Fruit fly (Drosophila melanogaster) whole organism, embryonic: ENCODE measurements around the gene CG17270.

ENCODE experiments used
- CG10543 ChIP-seq: fragments of 200-800 bp; sonication (Bioruptor generic); optimal IDR thresholded peaks from 3 replicates; lab custom pipeline; 2017; ENCODE audit warnings: missing biosample characterization, mild to moderate bottlenecking, missing genetic modification characterization, moderate library complexity
- CG13123 ChIP-seq: fragments of 200-800 bp; sonication (Bioruptor generic); optimal IDR thresholded peaks from 2 replicates; lab custom pipeline; 2016; ENCODE audit warnings: missing biosample characterization, missing genetic modification characterization
- CG7556 ChIP-seq: fragments of 200-800 bp; sonication (Bioruptor generic); optimal IDR thresholded peaks from 2 replicates; lab custom pipeline; 2017; ENCODE audit warnings: missing biosample characterization, mild to moderate bottlenecking, missing genetic modification characterization
- Camta ChIP-seq: fragments of 200-800 bp; sonication (Bioruptor generic); optimal IDR thresholded peaks from 2 replicates; lab custom pipeline; 2016; ENCODE audit warnings: missing biosample characterization, missing genetic modification characterization
- HLH4C ChIP-seq: fragments of 200-800 bp; sonication (Bioruptor generic); IDR thresholded peaks from 3 replicates; pipeline ENCODE4 v1.3.6; 2022; ENCODE audit warnings: missing biosample characterization, missing genetic modification characterization; ENCODE audit not compliant: partially characterized antibody
- Jarid2 ChIP-seq: fragments of 200-800 bp; sonication (Bioruptor generic); optimal IDR thresholded peaks from 3 replicates; lab custom pipeline; 2017; ENCODE audit warnings: mild to moderate bottlenecking, missing biosample characterization, missing genetic modification reagents, missing genetic modification characterization
- Oaz ChIP-seq: fragments of 200-800 bp; sonication (Bioruptor generic); IDR thresholded peaks from 2 replicates; pipeline ENCODE4 v1.3.6; 2022; ENCODE audit warnings: missing biosample characterization, missing genetic modification characterization
- caup ChIP-seq: fragments of 200-800 bp; sonication (Bioruptor generic); optimal IDR thresholded peaks from 3 replicates; lab custom pipeline; 2017; ENCODE audit warnings: missing biosample characterization, mild to moderate bottlenecking, missing genetic modification characterization, moderate library complexity; ENCODE audit not compliant: severe bottlenecking
- crp ChIP-seq, 2 experiments: fragments of 200-800 bp; sonication (Bioruptor generic); optimal IDR thresholded peaks; 2 replicates in 1 of 2; 3 replicates in 1 of 2; lab custom pipeline; 2017; ENCODE audit warnings: missing biosample characterization in 2 of 2, missing genetic modification characterization in 2 of 2, mild to moderate bottlenecking in 1 of 2, moderate library complexity in 1 of 2
- fd3F ChIP-seq: fragments of 200-800 bp; sonication (Bioruptor generic); optimal IDR thresholded peaks from 2 replicates; lab custom pipeline; 2018; ENCODE audit warnings: missing biosample characterization, mild to moderate bottlenecking, missing genetic modification characterization, moderate library complexity
- onecut ChIP-seq: fragments of 200-800 bp; sonication (Bioruptor generic); IDR thresholded peaks from 2 replicates; pipeline ENCODE4 v1.3.6; 2022; ENCODE audit warnings: missing biosample characterization, missing genetic modification characterization
- psq ChIP-seq: fragments of 200-800 bp; sonication (Bioruptor generic); optimal IDR thresholded peaks from 2 replicates; lab custom pipeline; 2017; ENCODE audit warnings: missing biosample characterization, missing genetic modification characterization
- sens ChIP-seq: fragments of 200-800 bp; sonication (Bioruptor generic); peaks from one replicate; lab custom pipeline; 2016; ENCODE audit warnings: missing biosample characterization, missing genetic modification characterization

DNA sequence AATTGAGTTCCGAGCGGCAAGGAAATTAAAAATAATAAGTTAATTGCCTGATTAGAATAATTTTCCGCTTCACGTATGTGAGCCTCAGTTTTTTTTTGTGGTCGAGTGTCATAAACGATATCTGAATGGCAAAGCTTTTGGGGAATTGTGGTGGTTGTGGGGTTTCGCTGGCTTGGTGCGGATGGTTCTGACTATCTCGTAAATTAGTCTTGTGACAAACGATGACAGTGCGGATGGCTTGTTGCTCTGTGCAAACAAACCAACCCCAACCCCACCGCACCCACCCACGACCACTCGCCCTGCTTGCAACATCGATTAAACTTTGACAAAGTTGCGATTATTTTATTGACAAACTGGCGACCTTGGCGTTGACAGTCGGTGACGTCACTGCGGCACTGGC is 8.2 kb upstream of the CG17270 start:
- TF ChIP-seq crp (GFP tag; optimal IDR thresholded peaks at IDR 0.05; lab: Kevin White, UChicago) (no peak), CG13123 (no peak), CG10543 (GFP tag; lab: Kevin White, UChicago) (peak; percentile 55), sens (no peak), Oaz (no peak), Jarid2 (GFP tag; lab: Kevin White, UChicago) (no peak), psq (GFP tag; lab: Kevin White, UChicago) (no peak), caup (GFP tag; lab: Kevin White, UChicago) (no peak), HLH4C (GFP tag; lab: Robert Waterston, UW) (no peak), Camta (GFP tag; lab: Kevin White, UChicago) (no peak), fd3F (no peak), onecut (GFP tag; lab: Robert Waterston, UW) (no peak), CG7556 (GFP tag; lab: Kevin White, UChicago) (no peak)
